Worm (Caenorhabditis elegans) whole organism, late embryonic: ENCODE results near the gene F45D11.11.

Experiments
- C38D4.7 ChIP-seq: fragments of 200-800 bp; sonication (Bioruptor generic); optimal IDR thresholded peaks from 2 replicates; lab custom pipeline; 2018; ENCODE audit warnings: mild to moderate bottlenecking, missing genetic modification characterization, moderate library complexity, missing compliant biosample characterization
- ceh-45 ChIP-seq: fragments of 200-800 bp; sonication (Bioruptor generic); IDR thresholded peaks from 2 replicates; pipeline ENCODE4 v1.3.6; 2022; ENCODE audit warnings: missing genetic modification reagents, missing genetic modification characterization, missing compliant biosample characterization
- dmd-4 ChIP-seq: sonication (generic microtip); optimal IDR thresholded peaks from 2 replicates; lab custom pipeline; 2016; ENCODE audit warnings: borderline replicate concordance, missing genetic modification characterization, missing compliant biosample characterization
- elt-2 ChIP-seq: sonication (generic microtip); optimal IDR thresholded peaks from 2 replicates; lab custom pipeline; 2016; ENCODE audit warnings: missing genetic modification reagents, missing genetic modification characterization, missing compliant biosample characterization
- fkh-10 ChIP-seq: fragments of 150-350 bp; optimal IDR thresholded peaks from 2 replicates; lab custom pipeline; 2014; ENCODE audit warnings: missing biosample characterization, missing genetic modification reagents, missing genetic modification characterization
- hlh-30 ChIP-seq: sonication (generic microtip); optimal IDR thresholded peaks from 2 replicates; lab custom pipeline; 2017; ENCODE audit warnings: antibody characterized with exemption, missing genetic modification characterization, missing compliant biosample characterization; ENCODE audit not compliant: insufficient read depth
- lim-6 ChIP-seq: sonication (generic microtip); optimal IDR thresholded peaks from 2 replicates; lab custom pipeline; 2016; ENCODE audit warnings: missing genetic modification characterization, missing compliant biosample characterization
- nhr-11 ChIP-seq: fragments of 150-350 bp; optimal IDR thresholded peaks from 2 replicates; lab custom pipeline; 2014; ENCODE audit warnings: missing biosample characterization, missing genetic modification characterization
- pag-3 ChIP-seq: sonication (generic microtip); optimal IDR thresholded peaks from 2 replicates; lab custom pipeline; 2016; ENCODE audit warnings: missing compliant biosample characterization, missing genetic modification characterization, borderline replicate concordance
- pat-9 ChIP-seq: fragments of 200-800 bp; sonication (Bioruptor generic); optimal IDR thresholded peaks from 2 replicates; lab custom pipeline; 2018; ENCODE audit warnings: mild to moderate bottlenecking, missing genetic modification characterization, moderate library complexity, missing compliant biosample characterization
- pqm-1 ChIP-seq: sonication (generic microtip); optimal IDR thresholded peaks from 2 replicates; lab custom pipeline; 2016; ENCODE audit warnings: missing genetic modification characterization, missing compliant biosample characterization
- rnt-1 ChIP-seq: sonication (generic microtip); optimal IDR thresholded peaks from 2 replicates; lab custom pipeline; 2016; ENCODE audit warnings: missing genetic modification characterization, missing compliant biosample characterization
- sdc-2 ChIP-seq: sonication (generic microtip); optimal IDR thresholded peaks from 2 replicates; lab custom pipeline; 2016; ENCODE audit warnings: missing genotype, missing genetic modification characterization, missing compliant biosample characterization
- unc-55 ChIP-seq: sonication (generic microtip); optimal IDR thresholded peaks from 2 replicates; lab custom pipeline; 2017; ENCODE audit warnings: missing biosample characterization, missing genetic modification reagents, missing genetic modification characterization

ce11 chrII:1045692-1046091, 49.7 kb upstream of the F45D11.11 start, which contains the start of gene str-148:
- no peak for TF ChIP-seq nhr-11
- no peak for TF ChIP-seq sdc-2 (tag; lab: Kevin White, UChicago)
- TF ChIP-seq fkh-10 (GFP tag; lab: Kevin White, UChicago): no peak
- TF ChIP-seq pat-9 (tag; lab: Kevin White, UChicago): no peak
- TF ChIP-seq pag-3 (tag; lab: Kevin White, UChicago): no peak
- no peak for TF ChIP-seq dmd-4 (tag; lab: Kevin White, UChicago)
- no peak for TF ChIP-seq rnt-1
- no peak for TF ChIP-seq lim-6
- TF ChIP-seq C38D4.7 (GFP tag; lab: Kevin White, UChicago): no peak
- no peak for TF ChIP-seq hlh-30 (tag; lab: Kevin White, UChicago)
- no peak for TF ChIP-seq pqm-1 (tag; lab: Kevin White, UChicago)
- no peak for TF ChIP-seq ceh-45 (GFP tag; lab: Robert Waterston, UW)
- no peak for TF ChIP-seq elt-2 (tag; lab: Kevin White, UChicago)
- no peak for TF ChIP-seq unc-55
